Worm (Caenorhabditis elegans) whole organism, L3 larva: ENCODE results near the gene paa-1.

Experiments used
- R02D3.7 ChIP-seq: fragments of 150-350 bp; optimal IDR thresholded peaks from 2 replicates; lab custom pipeline; 2014; ENCODE audit warnings: missing biosample characterization, missing genetic modification characterization
- ama-1 ChIP-seq: fragments of 150-350 bp; optimal IDR thresholded peaks from 2 replicates; lab custom pipeline; 2018
- ceh-16 ChIP-seq: sonication (generic microtip); optimal IDR thresholded peaks from 2 replicates; lab custom pipeline; 2017; ENCODE audit warnings: missing biosample characterization, missing genetic modification characterization
- ceh-28 ChIP-seq: fragments of 150-350 bp; optimal IDR thresholded peaks from 2 replicates; lab custom pipeline; 2014; ENCODE audit warnings: missing biosample characterization, missing genetic modification reagents, missing genetic modification characterization
- ceh-82 ChIP-seq: fragments of 150-350 bp; optimal IDR thresholded peaks from 2 replicates; lab custom pipeline; 2014; ENCODE audit warnings: missing biosample characterization, missing genetic modification characterization
- ceh-9 ChIP-seq: sonication (generic microtip); optimal IDR thresholded peaks from 2 replicates; lab custom pipeline; 2018; ENCODE audit warnings: missing biosample characterization, missing genetic modification characterization
- daf-12 ChIP-seq: fragments of 150-350 bp; optimal IDR thresholded peaks from 2 replicates; lab custom pipeline; 2014; ENCODE audit warnings: missing biosample characterization, missing genetic modification reagents, missing genetic modification characterization
- egl-5 ChIP-seq: fragments of 150-350 bp; optimal IDR thresholded peaks from 2 replicates; lab custom pipeline; 2017; ENCODE audit warnings: missing biosample characterization, missing genetic modification reagents, missing genetic modification characterization, inconsistent platforms
- elt-1 ChIP-seq: fragments of 150-350 bp; optimal IDR thresholded peaks from 2 replicates; lab custom pipeline; 2014; ENCODE audit warnings: missing biosample characterization, missing genetic modification characterization
- elt-2 ChIP-seq: sonication (generic microtip); optimal IDR thresholded peaks from 2 replicates; lab custom pipeline; 2016; ENCODE audit warnings: missing genetic modification reagents, mild to moderate bottlenecking, missing genetic modification characterization, missing compliant biosample characterization
- elt-3 ChIP-seq, 3 experiments: fragments of 150-350 bp in 1 of 3; sonication (generic microtip) in 2 of 3; optimal IDR thresholded peaks; 2 replicates in 2 of 3; 4 replicates in 1 of 3; lab custom pipeline; 2014 to 2017; ENCODE audit warnings: missing biosample characterization in 3 of 3, missing genetic modification characterization in 3 of 3
- eor-1 ChIP-seq, 2 experiments: fragments of 150-350 bp; optimal IDR thresholded peaks; 2 replicates each; lab custom pipeline; 2014 to 2018; ENCODE audit warnings: missing biosample characterization in 2 of 2, missing genetic modification characterization in 2 of 2
- fkh-10 ChIP-seq: sonication (generic microtip); optimal IDR thresholded peaks from 2 replicates; lab custom pipeline; 2017; ENCODE audit warnings: missing biosample characterization, missing genetic modification reagents, missing genetic modification characterization
- fkh-2 ChIP-seq: fragments of 150-350 bp; optimal IDR thresholded peaks from 2 replicates; lab custom pipeline; 2014; ENCODE audit warnings: missing biosample characterization, missing genetic modification reagents, missing genetic modification characterization
- hmg-11 ChIP-seq: sonication (generic microtip); optimal IDR thresholded peaks from 2 replicates; lab custom pipeline; 2016; ENCODE audit warnings: missing genetic modification characterization, missing compliant biosample characterization
- lin-15B ChIP-seq: fragments of 150-350 bp; optimal IDR thresholded peaks from 2 replicates; lab custom pipeline; 2014; ENCODE audit warnings: missing biosample characterization, missing genetic modification characterization
- lin-39 ChIP-seq: fragments of 150-350 bp; optimal IDR thresholded peaks from 2 replicates; lab custom pipeline; 2018; ENCODE audit warnings: missing biosample characterization, missing genetic modification reagents, missing genetic modification characterization
- lsy-12 ChIP-seq: sonication (generic microtip); optimal IDR thresholded peaks from 2 replicates; lab custom pipeline; 2016; ENCODE audit warnings: mild to moderate bottlenecking, missing genetic modification characterization, missing compliant biosample characterization
- mml-1 ChIP-seq: fragments of 150-350 bp; sonication (generic microtip); optimal IDR thresholded peaks from 3 replicates; lab custom pipeline; 2014; ENCODE audit warnings: missing biosample characterization, missing genetic modification characterization
- nfya-1 ChIP-seq: sonication (generic microtip); optimal IDR thresholded peaks from 2 replicates; lab custom pipeline; 2017; ENCODE audit warnings: missing genetic modification characterization, mild to moderate bottlenecking, missing compliant biosample characterization, antibody characterized with exemption, moderate library complexity; ENCODE audit not compliant: insufficient read depth
- nhr-23 ChIP-seq: fragments of 150-350 bp; optimal IDR thresholded peaks from 2 replicates; lab custom pipeline; 2014; ENCODE audit warnings: missing biosample characterization, missing genetic modification reagents, missing genetic modification characterization
- nhr-25 ChIP-seq: sonication (generic microtip); optimal IDR thresholded peaks from 2 replicates; lab custom pipeline; 2017; ENCODE audit warnings: missing biosample characterization, missing genetic modification characterization
- nhr-43 ChIP-seq: sonication (generic microtip); optimal IDR thresholded peaks from 2 replicates; lab custom pipeline; 2016; ENCODE audit warnings: mild to moderate bottlenecking, missing genetic modification characterization, missing compliant biosample characterization; ENCODE audit not compliant: poor library complexity, severe bottlenecking
- nhr-76 ChIP-seq: fragments of 150-350 bp; sonication (generic microtip); optimal IDR thresholded peaks from 5 replicates; lab custom pipeline; 2014; ENCODE audit warnings: missing biosample characterization, missing genetic modification characterization
- pha-4 ChIP-seq: fragments of 150-350 bp; optimal IDR thresholded peaks from 2 replicates; lab custom pipeline; 2014; ENCODE audit warnings: missing biosample characterization, missing genetic modification reagents, missing genetic modification characterization
- pqm-1 ChIP-seq: fragments of 150-350 bp; optimal IDR thresholded peaks from 2 replicates; lab custom pipeline; 2017; ENCODE audit warnings: missing biosample characterization, missing genetic modification characterization, inconsistent platforms
- sea-2 ChIP-seq: fragments of 150-350 bp; sonication (generic microtip); optimal IDR thresholded peaks from 4 replicates; lab custom pipeline; 2014; ENCODE audit warnings: missing biosample characterization, missing genetic modification reagents, missing genetic modification characterization
- snpc-4 ChIP-seq: fragments of 150-350 bp; optimal IDR thresholded peaks from 2 replicates; lab custom pipeline; 2014; ENCODE audit warnings: missing biosample characterization, missing genetic modification characterization
- tbx-2 ChIP-seq: sonication (generic microtip); optimal IDR thresholded peaks from 2 replicates; lab custom pipeline; 2016; ENCODE audit warnings: mild to moderate bottlenecking, missing genetic modification characterization, missing compliant biosample characterization
- unc-39 ChIP-seq: sonication (generic microtip); optimal IDR thresholded peaks from 4 replicates; lab custom pipeline; 2017; ENCODE audit warnings: missing biosample characterization, missing genetic modification characterization
- unc-62 ChIP-seq: fragments of 150-350 bp; sonication (generic microtip); optimal IDR thresholded peaks from 4 replicates; lab custom pipeline; 2014; ENCODE audit warnings: missing biosample characterization, missing genetic modification reagents, missing genetic modification characterization
- zag-1 ChIP-seq: fragments of 150-350 bp; optimal IDR thresholded peaks from 2 replicates; lab custom pipeline; 2014; ENCODE audit warnings: missing biosample characterization, missing genetic modification characterization
- ztf-11 ChIP-seq: fragments of 150-350 bp; optimal IDR thresholded peaks from 2 replicates; lab custom pipeline; 2014; ENCODE audit warnings: missing biosample characterization, missing genetic modification characterization
- ztf-4 ChIP-seq: fragments of 150-350 bp; optimal IDR thresholded peaks from 2 replicates; lab custom pipeline; 2014; ENCODE audit warnings: missing biosample characterization, missing genetic modification characterization

Gene paa-1

DNA sequence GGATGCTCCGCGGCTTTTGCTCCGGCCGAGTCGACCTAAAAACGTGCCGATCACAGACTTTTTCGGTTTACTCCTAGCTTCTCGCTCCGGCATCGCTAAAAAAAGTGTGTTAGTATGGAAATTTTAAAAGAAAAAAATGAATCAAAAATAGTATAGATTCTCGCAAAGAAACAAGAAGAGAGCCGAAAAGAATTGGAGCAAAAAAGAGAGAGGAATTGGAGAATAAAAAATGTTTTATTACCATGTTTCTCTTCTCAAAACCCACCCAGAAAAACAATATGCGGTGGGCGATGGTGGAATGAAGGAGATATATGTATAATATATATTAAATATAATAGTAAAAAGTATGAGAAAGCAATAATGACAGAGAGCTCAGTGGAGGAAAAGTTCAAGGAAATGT lies 10.0 kb upstream of the paa-1 start, which contains the start of gene W03A5.6:
TSS of gene W03A5.6 (minus strand) at position 101 of the 400 bp plus-strand sequence.
- TF ChIP-seq lin-39 (tag; lab: Kevin White, UChicago) (no peak), snpc-4 (no peak), ztf-4 (tag; lab: Kevin White, UChicago) (no peak), pqm-1 (no peak), lsy-12 (tag; lab: Kevin White, UChicago) (no peak), zag-1 (tag; lab: Kevin White, UChicago) (no peak), ceh-16 (tag; lab: Kevin White, UChicago) (no peak), ceh-82 (tag; lab: Kevin White, UChicago) (no peak), fkh-10 (GFP tag; lab: Kevin White, UChicago) (no peak), mml-1 (tag; lab: Kevin White, UChicago) (no peak), ceh-9 (no peak), nhr-25 (no peak), R02D3.7 (tag; lab: Kevin White, UChicago) (no peak), sea-2 (GFP tag; lab: Kevin White, UChicago) (no peak), unc-62 (no peak)

ce11 chrIII:5442711-5443253 lies 7.7 kb upstream of the paa-1 start, which contains the start of the genes T24G10.2 and disl-2:
Gene T24G10.2, minus strand, starts transcription at chrIII:5442761.
Gene disl-2, plus strand, starts transcription at chrIII:5443167.
- TF ChIP-seq elt-1, result no peak
- peak; percentile 84 for TF ChIP-seq nhr-76
- no peak for TF ChIP-seq fkh-2
- no peak for TF ChIP-seq elt-3 (tag; optimal IDR thresholded peaks at IDR 0.05; lab: Kevin White, UChicago)
- TF ChIP-seq pqm-1, result peak; percentile 12
- no peak for TF ChIP-seq zag-1 (tag; lab: Kevin White, UChicago)
- peak; percentile 43 for TF ChIP-seq hmg-11 (tag; lab: Kevin White, UChicago)
- no peak for TF ChIP-seq ceh-16 (tag; lab: Kevin White, UChicago)
- TF ChIP-seq nhr-25, result peak; percentile 48
- no peak for TF ChIP-seq nhr-43
- peak; percentile 30 for TF ChIP-seq ceh-28 (tag; lab: Kevin White, UChicago)
- TF ChIP-seq pha-4 (tag; lab: Kevin White, UChicago), result peak; percentile 86
- TF ChIP-seq daf-12 (tag; lab: Kevin White, UChicago), result no peak
- peak; percentile 45 for TF ChIP-seq nhr-23 (tag; lab: Kevin White, UChicago)
- TF ChIP-seq nfya-1, result peak; percentile 92
- peak; percentile 67 for TF ChIP-seq lin-15B (tag; lab: Kevin White, UChicago)
- TF ChIP-seq egl-5 (tag; lab: Kevin White, UChicago), result no peak
- peak; percentile 58 for TF ChIP-seq ama-1 (lab: Kevin White, UChicago)
- no peak for TF ChIP-seq tbx-2 (tag; lab: Kevin White, UChicago)
- TF ChIP-seq lin-39 (tag; lab: Kevin White, UChicago), result peak; percentile 44
- peak; percentile 13 for TF ChIP-seq elt-2 (tag; lab: Kevin White, UChicago)
- TF ChIP-seq snpc-4, result peak; percentile 61
- TF ChIP-seq eor-1 (tag; optimal IDR thresholded peaks at IDR 0.05; lab: Kevin White, UChicago), result no peak

DNA sequence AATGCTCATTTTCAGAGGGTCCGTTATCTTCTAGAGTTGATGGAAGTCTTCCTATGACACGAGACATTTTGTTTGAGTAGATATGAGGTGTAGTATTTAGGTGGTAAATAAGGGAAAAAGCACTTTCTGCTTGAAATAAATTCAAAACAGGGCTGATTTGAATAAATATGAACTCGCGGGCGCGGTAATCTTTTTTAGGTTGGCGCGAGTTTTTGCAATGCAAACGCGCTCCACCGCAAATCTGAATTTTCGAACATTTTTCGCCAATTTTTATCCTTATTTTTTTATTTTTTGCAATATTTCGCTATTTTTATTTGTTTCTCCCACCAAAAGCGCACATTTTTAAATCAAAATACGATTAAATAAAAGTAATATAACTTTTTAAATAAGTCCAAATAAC lies 2.4 kb upstream of the paa-1 start, which contains the start of gene skpt-1:
TSS of gene skpt-1 (minus strand) at position 219 of the 400 bp plus-strand sequence.
- TF ChIP-seq ama-1 (lab: Kevin White, UChicago), result no peak
- peak; percentile 51 for TF ChIP-seq pha-4 (tag; lab: Kevin White, UChicago)
- no peak for TF ChIP-seq pqm-1
- TF ChIP-seq nfya-1, result peak; percentile 58
- peak; percentile 53 for TF ChIP-seq lin-15B (tag; lab: Kevin White, UChicago)
- TF ChIP-seq lin-39 (tag; lab: Kevin White, UChicago), result peak; percentile 40
- peak; percentile 22 for TF ChIP-seq nhr-23 (tag; lab: Kevin White, UChicago)
- TF ChIP-seq, all 47 proteins: peak for 5

ce11 chrIII:5449762-5450308 lies 695 bp upstream of the paa-1 start, which contains the start of gene F48E8.8:
Gene F48E8.8, minus strand, starts transcription at chrIII:5449812.
- TF ChIP-seq elt-2 (tag; lab: Kevin White, UChicago) (peak; percentile 26), tbx-2 (tag; lab: Kevin White, UChicago) (peak; percentile 11), pha-4 (tag; lab: Kevin White, UChicago) (peak; percentile 64), lin-39 (tag; lab: Kevin White, UChicago) (peak; percentile 80), mml-1 (tag; lab: Kevin White, UChicago) (no peak), ztf-4 (tag; lab: Kevin White, UChicago) (no peak), ztf-11 (tag; lab: Kevin White, UChicago) (no peak), egl-5 (tag; lab: Kevin White, UChicago) (peak; percentile 51), elt-1 (no peak), lin-15B (tag; lab: Kevin White, UChicago) (peak; percentile 62), nfya-1 (peak; percentile 80), unc-39 (tag; lab: Kevin White, UChicago) (no peak), hmg-11 (tag; lab: Kevin White, UChicago) (peak; percentile 79), ceh-28 (tag; lab: Kevin White, UChicago) (peak; percentile 43)
- TF ChIP-seq, all 47 proteins: peak for 9
